Fruit fly (Drosophila melanogaster) whole organism, embryonic: ENCODE data around the gene CG32305.

Experiments
- Asciz ChIP-seq: fragments of 200-800 bp; sonication (Bioruptor generic); optimal IDR thresholded peaks from 2 replicates; lab custom pipeline; 2017; ENCODE audit warnings: missing biosample characterization, mild to moderate bottlenecking, missing genetic modification characterization, missing genetic modification reagents
- CG13287 ChIP-seq: fragments of 200-800 bp; sonication (Bioruptor generic); IDR thresholded peaks from 2 replicates; pipeline ENCODE4 v1.3.6; 2022; ENCODE audit warnings: missing biosample characterization, missing genetic modification characterization; ENCODE audit not compliant: partially characterized antibody
- CG14050 ChIP-seq: fragments of 200-800 bp; sonication (Bioruptor generic); IDR thresholded peaks from 3 replicates; pipeline ENCODE4 v1.3.6; 2022; ENCODE audit warnings: missing biosample characterization, missing genetic modification characterization
- CG2116 ChIP-seq: fragments of 200-800 bp; sonication (Bioruptor generic); optimal IDR thresholded peaks from 3 replicates; lab custom pipeline; 2018; ENCODE audit warnings: missing biosample characterization, mild to moderate bottlenecking, missing genetic modification characterization
- CG7987 ChIP-seq: fragments of 200-800 bp; sonication (Bioruptor generic); optimal IDR thresholded peaks from 2 replicates; lab custom pipeline; 2018; ENCODE audit warnings: missing biosample characterization, mild to moderate bottlenecking, missing genetic modification characterization, moderate library complexity
- bigmax ChIP-seq: fragments of 200-800 bp; sonication (Bioruptor generic); optimal IDR thresholded peaks from 2 replicates; lab custom pipeline; 2018; ENCODE audit warnings: missing biosample characterization, mild to moderate bottlenecking, missing genetic modification characterization
- sisA ChIP-seq: fragments of 200-800 bp; sonication (Bioruptor generic); IDR thresholded peaks from 2 replicates; pipeline ENCODE4 v1.3.6; 2022; ENCODE audit warnings: missing biosample characterization, missing genetic modification characterization

- TF ChIP-seq CG7987 (GFP tag; lab: Kevin White, UChicago) (no peak), CG14050 (GFP tag; lab: Robert Waterston, UW) (no peak), sisA (GFP tag; lab: Robert Waterston, UW) (no peak), bigmax (no peak), Asciz (no peak), CG2116 (GFP tag; lab: Kevin White, UChicago) (no peak), CG13287 (no peak)
These were observed 36.0 kb upstream of the CG32305 start, which contains the start of gene CG15878 for dm6 chr3L:2212403-2212802.
